Fruit fly (Drosophila melanogaster) whole organism, embryonic: Measurements from ENCODE around the gene CG17154.

ENCODE experiments used
- Awh ChIP-seq: fragments of 200-800 bp; sonication (Bioruptor generic); IDR thresholded peaks from 2 replicates; pipeline ENCODE4, ENCODE4 v1.3.6; 2022; ENCODE audit warnings: missing biosample characterization, missing genetic modification characterization
- CG10321 ChIP-seq: fragments of 200-800 bp; sonication (Bioruptor generic); IDR thresholded peaks from 2 replicates; pipeline ENCODE4 v1.3.6; 2022; ENCODE audit warnings: missing biosample characterization, missing genetic modification characterization
- CG10366 ChIP-seq: fragments of 200-800 bp; sonication (Bioruptor generic); IDR thresholded peaks from 2 replicates; pipeline ENCODE4 v1.3.6; 2022; ENCODE audit warnings: missing biosample characterization, missing genetic modification characterization
- CG10543 ChIP-seq: fragments of 200-800 bp; sonication (Bioruptor generic); optimal IDR thresholded peaks from 3 replicates; lab custom pipeline; 2017; ENCODE audit warnings: missing biosample characterization, mild to moderate bottlenecking, missing genetic modification characterization, moderate library complexity
- CG13296 ChIP-seq: fragments of 200-800 bp; sonication (Bioruptor generic); optimal IDR thresholded peaks from 3 replicates; lab custom pipeline; 2018; ENCODE audit warnings: missing biosample characterization, mild to moderate bottlenecking, missing genetic modification characterization
- CG14965 ChIP-seq: fragments of 200-800 bp; sonication (Bioruptor generic); optimal IDR thresholded peaks from 2 replicates; lab custom pipeline; 2016; ENCODE audit warnings: missing biosample characterization, missing genetic modification characterization, borderline replicate concordance
- CG15269 ChIP-seq: fragments of 200-800 bp; sonication (Bioruptor generic); optimal IDR thresholded peaks from 2 replicates; lab custom pipeline; 2018; ENCODE audit warnings: missing biosample characterization, mild to moderate bottlenecking, missing genetic modification characterization, moderate library complexity
- CG1603 ChIP-seq: fragments of 200-800 bp; sonication (Bioruptor generic); optimal IDR thresholded peaks from 2 replicates; lab custom pipeline; 2019; ENCODE audit warnings: missing biosample characterization, mild to moderate bottlenecking, missing genetic modification characterization, moderate library complexity
- CG17328 ChIP-seq: fragments of 200-800 bp; sonication (Bioruptor generic); IDR thresholded peaks from 2 replicates; pipeline ENCODE4 v1.3.6; 2022; ENCODE audit warnings: missing biosample characterization, missing genetic modification characterization
- CG17802 ChIP-seq: fragments of 200-800 bp; sonication (Bioruptor generic); optimal IDR thresholded peaks from 2 replicates; lab custom pipeline; 2018; ENCODE audit warnings: missing biosample characterization, mild to moderate bottlenecking, missing genetic modification characterization, moderate library complexity
- CG1792 ChIP-seq: fragments of 200-800 bp; sonication (Bioruptor generic); optimal IDR thresholded peaks from 2 replicates; lab custom pipeline; 2016; ENCODE audit warnings: missing biosample characterization, missing genetic modification characterization
- CG18599 ChIP-seq: fragments of 200-800 bp; sonication (Bioruptor generic); optimal IDR thresholded peaks from 3 replicates; lab custom pipeline; 2017; ENCODE audit warnings: missing biosample characterization, missing genetic modification characterization, mild to moderate bottlenecking, moderate library complexity, missing genetic modification reagents
- CG34376 ChIP-seq: fragments of 200-800 bp; sonication (Bioruptor generic); optimal IDR thresholded peaks from 2 replicates; lab custom pipeline; 2018; ENCODE audit warnings: missing biosample characterization, mild to moderate bottlenecking, missing genetic modification characterization
- CG3847 ChIP-seq: fragments of 200-800 bp; sonication (Bioruptor generic); IDR thresholded peaks from 2 replicates; pipeline ENCODE4 v1.3.6; 2022; ENCODE audit warnings: missing biosample characterization, missing genetic modification characterization
- CG4707 ChIP-seq: fragments of 200-800 bp; sonication (Bioruptor generic); optimal IDR thresholded peaks from 2 replicates; lab custom pipeline; 2018; ENCODE audit warnings: missing biosample characterization, mild to moderate bottlenecking, missing genetic modification characterization, moderate library complexity
- CG5180 ChIP-seq: fragments of 200-800 bp; sonication (Bioruptor generic); optimal IDR thresholded peaks from 3 replicates; lab custom pipeline; 2017; ENCODE audit warnings: missing biosample characterization, missing genetic modification characterization, mild to moderate bottlenecking, moderate library complexity, missing genetic modification reagents
- CG7556 ChIP-seq: fragments of 200-800 bp; sonication (Bioruptor generic); optimal IDR thresholded peaks from 2 replicates; lab custom pipeline; 2017; ENCODE audit warnings: missing biosample characterization, mild to moderate bottlenecking, missing genetic modification characterization
- CG9727 ChIP-seq: fragments of 200-800 bp; sonication (Bioruptor generic); optimal IDR thresholded peaks from 3 replicates; lab custom pipeline; 2017; ENCODE audit warnings: missing biosample characterization, mild to moderate bottlenecking, missing genetic modification characterization
- Deaf1 ChIP-seq: fragments of 200-800 bp; optimal IDR thresholded peaks from 3 replicates; lab custom pipeline; 2019; ENCODE audit warnings: missing biosample characterization, mild to moderate bottlenecking, missing genetic modification characterization, moderate library complexity
- Dip2 ChIP-seq: fragments of 200-800 bp; sonication (Bioruptor generic); IDR thresholded peaks from 2 replicates; pipeline ENCODE4 v1.3.6; 2022; ENCODE audit warnings: missing biosample characterization, missing genetic modification characterization
- GATAe ChIP-seq: fragments of 200-800 bp; sonication (Bioruptor generic); conservative IDR thresholded peaks from 2 replicates; pipeline ENCODE4 v1.3.6; 2022; ENCODE audit warnings: missing biosample characterization, missing genetic modification characterization
- HLHmδ ChIP-seq: fragments of 200-800 bp; sonication (Bioruptor generic); optimal IDR thresholded peaks from 2 replicates; lab custom pipeline; 2018; ENCODE audit warnings: missing biosample characterization, mild to moderate bottlenecking, missing genetic modification characterization, moderate library complexity
- Hand ChIP-seq: fragments of 200-800 bp; sonication (Bioruptor generic); optimal IDR thresholded peaks from 2 replicates; lab custom pipeline; 2017; ENCODE audit warnings: mild to moderate bottlenecking, missing biosample characterization, missing genetic modification reagents, missing genetic modification characterization
- Lim3 ChIP-seq: fragments of 200-800 bp; sonication (Bioruptor generic); IDR thresholded peaks from 2 replicates; pipeline ENCODE4 v1.3.6; 2022; ENCODE audit warnings: missing biosample characterization, missing genetic modification characterization
- Oaz ChIP-seq: fragments of 200-800 bp; sonication (Bioruptor generic); IDR thresholded peaks from 2 replicates; pipeline ENCODE4 v1.3.6; 2022; ENCODE audit warnings: missing biosample characterization, missing genetic modification characterization
- Pdp1 ChIP-seq, 2 experiments: fragments of 200-800 bp; sonication (Bioruptor generic); optimal IDR thresholded peaks; 3 replicates each; lab custom pipeline; 2016; ENCODE audit warnings: missing biosample characterization in 2 of 2, missing genetic modification characterization in 2 of 2, mild to moderate bottlenecking in 1 of 2, moderate library complexity in 1 of 2
- Ptx1 ChIP-seq: fragments of 200-800 bp; sonication (Bioruptor generic); IDR thresholded peaks from 2 replicates; pipeline ENCODE4 v1.3.6; 2022; ENCODE audit warnings: missing biosample characterization, missing genetic modification characterization
- Sry-δ ChIP-seq: fragments of 200-800 bp; sonication (Bioruptor generic); optimal IDR thresholded peaks from 2 replicates; lab custom pipeline; 2016; ENCODE audit warnings: missing biosample characterization, missing genetic modification characterization
- Vsx1 ChIP-seq: fragments of 200-800 bp; sonication (Bioruptor generic); optimal IDR thresholded peaks from 2 replicates; lab custom pipeline; 2017; ENCODE audit warnings: missing biosample characterization, mild to moderate bottlenecking, missing genetic modification characterization, missing genetic modification reagents
- chinmo ChIP-seq: fragments of 200-800 bp; sonication (Bioruptor generic); IDR thresholded peaks from 4 replicates; pipeline ENCODE4 v1.3.6; 2022; ENCODE audit warnings: missing biosample characterization, missing genetic modification characterization; ENCODE audit not compliant: partially characterized antibody
- chm ChIP-seq: fragments of 200-800 bp; sonication (Bioruptor generic); IDR thresholded peaks from 2 replicates; pipeline ENCODE4 v1.3.6; 2022; ENCODE audit warnings: missing biosample characterization, missing genetic modification characterization
- ci ChIP-seq: fragments of 200-800 bp; sonication (Bioruptor generic); IDR thresholded peaks from 3 replicates; pipeline ENCODE4 v1.3.6; 2022; ENCODE audit warnings: missing biosample characterization, missing genetic modification characterization
- crol ChIP-seq: fragments of 200-800 bp; sonication (Bioruptor generic); IDR thresholded peaks from 2 replicates; pipeline ENCODE4 v1.3.6; 2022; ENCODE audit warnings: missing biosample characterization, missing genetic modification characterization
- danr ChIP-seq: fragments of 200-800 bp; sonication (Bioruptor generic); IDR thresholded peaks from 2 replicates; pipeline ENCODE4 v1.3.6; 2022; ENCODE audit warnings: missing biosample characterization, missing genetic modification characterization
- exex ChIP-seq: fragments of 200-800 bp; sonication (Bioruptor generic); optimal IDR thresholded peaks from 4 replicates; lab custom pipeline; 2018; ENCODE audit warnings: missing biosample characterization, mild to moderate bottlenecking, missing genetic modification characterization, moderate library complexity
- grn ChIP-seq: fragments of 200-800 bp; sonication (Bioruptor generic); optimal IDR thresholded peaks from 3 replicates; lab custom pipeline; 2017; ENCODE audit warnings: missing biosample characterization, missing genetic modification characterization
- gro ChIP-seq: fragments of 200-800 bp; sonication (Bioruptor generic); optimal IDR thresholded peaks from 2 replicates; lab custom pipeline; 2016; ENCODE audit warnings: missing biosample characterization, missing genetic modification characterization
- lab ChIP-seq: fragments of 200-800 bp; sonication (Bioruptor generic); optimal IDR thresholded peaks from 3 replicates; lab custom pipeline; 2017; ENCODE audit warnings: missing biosample characterization, missing genetic modification characterization, mild to moderate bottlenecking, moderate library complexity, missing genetic modification reagents
- mirr ChIP-seq: fragments of 200-800 bp; sonication (Bioruptor generic); optimal IDR thresholded peaks from 3 replicates; lab custom pipeline; 2018; ENCODE audit warnings: missing biosample characterization, mild to moderate bottlenecking, missing genetic modification characterization
- oc ChIP-seq: fragments of 200-800 bp; sonication (Bioruptor generic); optimal IDR thresholded peaks from 2 replicates; lab custom pipeline; 2018; ENCODE audit warnings: missing biosample characterization, mild to moderate bottlenecking, missing genetic modification characterization, moderate library complexity
- pho ChIP-seq: fragments of 200-800 bp; sonication (Bioruptor generic); optimal IDR thresholded peaks from 2 replicates; lab custom pipeline; 2016; ENCODE audit warnings: missing biosample characterization, missing genetic modification characterization
- run ChIP-seq: fragments of 200-800 bp; sonication (Bioruptor generic); optimal IDR thresholded peaks from 3 replicates; lab custom pipeline; 2018; ENCODE audit warnings: missing biosample characterization, mild to moderate bottlenecking, missing genetic modification characterization
- sens ChIP-seq: fragments of 200-800 bp; sonication (Bioruptor generic); peaks from one replicate; lab custom pipeline; 2016; ENCODE audit warnings: missing biosample characterization, missing genetic modification characterization
- seq ChIP-seq: fragments of 200-800 bp; sonication (Bioruptor generic); IDR thresholded peaks from 2 replicates; pipeline ENCODE4 v1.3.6; 2022; ENCODE audit warnings: missing biosample characterization, missing genetic modification characterization
- sob ChIP-seq: fragments of 200-800 bp; sonication (Bioruptor generic); IDR thresholded peaks from 2 replicates; pipeline ENCODE4 v1.3.6; 2022; ENCODE audit warnings: missing biosample characterization, missing genetic modification characterization
- sug ChIP-seq: fragments of 200-800 bp; optimal IDR thresholded peaks from 2 replicates; lab custom pipeline; 2019; ENCODE audit warnings: missing biosample characterization, mild to moderate bottlenecking, missing genetic modification characterization, moderate library complexity

CG17154 gene

dm6 chr3L:12056286-12057178 lies 31.9 kb upstream of the CG17154 start (continued):
- TF ChIP-seq CG7556 (GFP tag; lab: Kevin White, UChicago) (peak; percentile 85), HLHmδ (GFP tag; lab: Kevin White, UChicago) (no peak)

DNA sequence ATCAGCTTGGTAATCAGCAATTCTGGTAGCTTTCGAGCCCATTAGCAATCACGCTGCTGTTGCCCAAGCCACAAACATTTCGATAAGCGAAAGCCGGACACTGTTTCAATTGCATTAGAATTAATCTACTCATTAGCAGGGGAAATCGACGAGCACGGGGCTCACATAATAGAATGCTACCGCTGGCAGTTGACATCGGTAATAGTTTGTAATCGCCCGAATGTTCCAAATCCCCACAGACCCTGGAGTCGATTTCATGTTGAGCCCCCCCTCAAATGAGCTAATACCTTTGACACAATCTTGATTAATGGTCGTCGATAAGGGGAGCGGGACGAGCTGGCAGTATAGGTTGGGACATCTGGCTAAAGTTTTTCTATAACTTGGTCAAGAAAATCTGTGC lies 30.8 kb upstream of the CG17154 start:
- no peak for TF ChIP-seq CG14965
- TF ChIP-seq GATAe (GFP tag; lab: Robert Waterston, UW), result peak; percentile 20
- TF ChIP-seq gro (GFP tag; lab: Kevin White, UChicago), result peak; percentile 11
- no peak for TF ChIP-seq Deaf1 (tag; lab: Kevin White, UChicago)
- TF ChIP-seq ci (GFP tag; lab: Robert Waterston, UW), result 0 out of 3 replicates have a peak, but pooled peaks have one; percentile 12
- TF ChIP-seq CG4707, result no peak
- peak; percentile 95 for TF ChIP-seq exex (tag; lab: Kevin White, UChicago)
- peak in 1 of 2 experiments; percentile 94 for TF ChIP-seq Pdp1 (GFP tag; optimal IDR thresholded peaks at IDR 0.05; lab: Kevin White, UChicago)
- TF ChIP-seq CG34376 (GFP tag; lab: Kevin White, UChicago), result peak; percentile 38
- TF ChIP-seq CG13296 (GFP tag; lab: Kevin White, UChicago), result peak; percentile 21
- no peak for TF ChIP-seq CG10321 (GFP tag; lab: Robert Waterston, UW)
- no peak for TF ChIP-seq seq
- TF ChIP-seq sug (tag; lab: Kevin White, UChicago), result peak; percentile 92
- TF ChIP-seq crol, result peak; percentile 81
- TF ChIP-seq CG18599, result peak; percentile 1
- TF ChIP-seq CG3847 (GFP tag; lab: Robert Waterston, UW), result no peak
- TF ChIP-seq Ptx1 (GFP tag; lab: Robert Waterston, UW), result 0 out of 2 replicates have a peak, but pooled peaks have one; percentile 16
- TF ChIP-seq grn (GFP tag; lab: Kevin White, UChicago), result peak; percentile 88
- TF ChIP-seq danr (GFP tag; lab: Robert Waterston, UW), result no peak
- no peak for TF ChIP-seq pho
- peak; percentile 63 for TF ChIP-seq CG10543 (GFP tag; lab: Kevin White, UChicago)
- TF ChIP-seq CG5180 (GFP tag; lab: Kevin White, UChicago), result peak; percentile 7
- TF ChIP-seq Oaz (GFP tag; lab: Robert Waterston, UW), result no peak
- TF ChIP-seq sens (GFP tag; lab: Kevin White, UChicago), result no peak
- TF ChIP-seq CG1792 (GFP tag; lab: Kevin White, UChicago), result no peak
- TF ChIP-seq CG10366, result no peak
- TF ChIP-seq sob (GFP tag; lab: Robert Waterston, UW), result no peak
- TF ChIP-seq Sry-δ (GFP tag; lab: Kevin White, UChicago), result no peak
- TF ChIP-seq oc (tag; lab: Kevin White, UChicago), result peak; percentile 53
- no peak for TF ChIP-seq CG1603 (tag; lab: Kevin White, UChicago)
- 0 out of 2 replicates have a peak, but pooled peaks have one; percentile 38 for TF ChIP-seq Awh (GFP tag; lab: Robert Waterston, UW)
- TF ChIP-seq chinmo (GFP tag; lab: Robert Waterston, UW), result peak; percentile 72; the same call in 1 of the 4 replicates
- TF ChIP-seq Dip2 (GFP tag; lab: Robert Waterston, UW), result no peak
- TF ChIP-seq lab (GFP tag; lab: Kevin White, UChicago), result peak; percentile 91
- peak; percentile 47; the same call in 1 of the 2 replicates for TF ChIP-seq Lim3 (GFP tag; lab: Robert Waterston, UW)
- no peak for TF ChIP-seq CG9727 (GFP tag; lab: Kevin White, UChicago)
- peak; percentile 76 for TF ChIP-seq mirr (GFP tag; lab: Kevin White, UChicago)
- peak; percentile 27; the same call in 1 of the 2 replicates for TF ChIP-seq chm (GFP tag; lab: Robert Waterston, UW)
- no peak for TF ChIP-seq Hand (GFP tag; lab: Kevin White, UChicago)
- TF ChIP-seq CG17328 (GFP tag; lab: Robert Waterston, UW), result no peak
- peak; percentile 82 for TF ChIP-seq Vsx1 (GFP tag; lab: Kevin White, UChicago)
- TF ChIP-seq CG17802 (tag; lab: Kevin White, UChicago), result no peak
- TF ChIP-seq CG15269 (tag; lab: Kevin White, UChicago), result peak; percentile 6
- peak; percentile 39 for TF ChIP-seq run (tag; lab: Kevin White, UChicago)
